Fruit fly (Drosophila melanogaster) whole organism, wandering third instar larva: Measurements from ENCODE around the gene Or65c.

Experiments
- OdsH ChIP-seq: fragments of 200-800 bp; sonication (Bioruptor generic); optimal IDR thresholded peaks from 2 replicates; lab custom pipeline; 2016; ENCODE audit warnings: missing biosample characterization, mild to moderate bottlenecking, missing genetic modification characterization
- br ChIP-seq: fragments of 200-800 bp; sonication (Bioruptor generic); optimal IDR thresholded peaks from 2 replicates; lab custom pipeline; 2016; ENCODE audit warnings: missing biosample characterization, missing genetic modification characterization
- h ChIP-seq: fragments of 200-800 bp; sonication (Bioruptor generic); optimal IDR thresholded peaks from 3 replicates; lab custom pipeline; 2016; ENCODE audit warnings: missing biosample characterization, mild to moderate bottlenecking, missing genetic modification characterization
- lola ChIP-seq: fragments of >200 bp; optimal IDR thresholded peaks from 2 replicates; lab custom pipeline; 2017; ENCODE audit warnings: missing biosample characterization, missing genetic modification characterization
- pan ChIP-seq: fragments of >200 bp; optimal IDR thresholded peaks from 2 replicates; lab custom pipeline; 2017
- sage ChIP-seq: fragments of 200-800 bp; sonication (Bioruptor generic); optimal IDR thresholded peaks from 2 replicates; lab custom pipeline; 2016; ENCODE audit warnings: missing biosample characterization, mild to moderate bottlenecking, missing genetic modification characterization
- sv ChIP-seq: fragments of 200-800 bp; sonication (Bioruptor generic); optimal IDR thresholded peaks from 3 replicates; lab custom pipeline; 2016; ENCODE audit warnings: missing biosample characterization, missing genetic modification characterization
- usp ChIP-seq: fragments of >200 bp; optimal IDR thresholded peaks from 2 replicates; lab custom pipeline; 2017; ENCODE audit warnings: missing biosample characterization, missing genetic modification characterization

DNA sequence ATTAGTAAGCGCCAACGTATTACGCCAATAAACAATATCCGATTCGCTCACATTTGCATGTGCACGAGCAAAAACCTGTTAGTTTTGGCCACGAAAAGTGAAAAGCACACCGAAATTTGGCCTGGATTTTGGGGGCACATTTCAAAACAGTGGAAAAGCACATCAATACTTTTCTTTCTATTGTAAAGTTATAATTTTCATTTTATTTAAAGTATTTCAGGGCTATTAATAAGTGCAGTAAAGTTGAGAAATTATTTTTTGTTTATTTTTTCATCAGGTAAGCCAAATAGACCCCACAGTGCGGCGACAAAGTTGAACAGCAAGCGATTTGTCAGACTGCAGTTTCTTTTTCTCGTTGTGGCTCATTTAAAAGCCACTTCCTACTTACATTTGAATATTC is 4.7 kb upstream of the Or65c start:
- TF ChIP-seq lola (GFP tag; lab: Kevin White, UChicago), result no peak
- TF ChIP-seq usp (GFP tag; lab: Kevin White, UChicago), result no peak
- TF ChIP-seq OdsH (GFP tag; lab: Kevin White, UChicago), result no peak
- no peak for TF ChIP-seq h (GFP tag; lab: Kevin White, UChicago)
- TF ChIP-seq pan, result no peak
- TF ChIP-seq br, result no peak
- TF ChIP-seq sage (GFP tag; lab: Kevin White, UChicago), result no peak
- no peak for TF ChIP-seq sv (GFP tag; lab: Kevin White, UChicago)
